Fruit fly (Drosophila melanogaster) whole organism, embryonic: ENCODE results near the gene CG5639.

Experiments
- Bteb2 ChIP-seq: fragments of 200-800 bp; sonication (Bioruptor generic); optimal IDR thresholded peaks from 2 replicates; lab custom pipeline; 2016; ENCODE audit warnings: missing biosample characterization, missing genetic modification characterization
- CG10147 ChIP-seq: fragments of 200-800 bp; sonication (Bioruptor generic); optimal IDR thresholded peaks from 2 replicates; lab custom pipeline; 2019; ENCODE audit warnings: missing biosample characterization, mild to moderate bottlenecking, missing genetic modification characterization, moderate library complexity
- CG10565 ChIP-seq: fragments of 200-800 bp; sonication (Bioruptor generic); optimal IDR thresholded peaks from 3 replicates; lab custom pipeline; 2016; ENCODE audit warnings: missing biosample characterization, mild to moderate bottlenecking, missing genetic modification characterization
- CG11085 ChIP-seq: fragments of 200-800 bp; sonication (Bioruptor generic); IDR thresholded peaks from 2 replicates; pipeline ENCODE4 v1.3.6; 2022; ENCODE audit warnings: missing biosample characterization, missing genetic modification characterization
- CG11695 ChIP-seq: fragments of 200-800 bp; sonication (Bioruptor generic); IDR thresholded peaks from 3 replicates; pipeline ENCODE4 v1.3.6; 2022; ENCODE audit warnings: missing biosample characterization, missing genetic modification characterization
- CG12299 ChIP-seq: fragments of 200-800 bp; sonication (Bioruptor generic); optimal IDR thresholded peaks from 2 replicates; lab custom pipeline; 2018; ENCODE audit warnings: missing biosample characterization, mild to moderate bottlenecking, missing genetic modification characterization
- CG13287 ChIP-seq: fragments of 200-800 bp; sonication (Bioruptor generic); IDR thresholded peaks from 2 replicates; pipeline ENCODE4 v1.3.6; 2022; ENCODE audit warnings: missing biosample characterization, missing genetic modification characterization; ENCODE audit not compliant: partially characterized antibody
- CG13624 ChIP-seq: fragments of 200-800 bp; sonication (Bioruptor generic); optimal IDR thresholded peaks from 2 replicates; lab custom pipeline; 2016; ENCODE audit warnings: missing biosample characterization, missing genetic modification characterization
- CG15479 ChIP-seq: fragments of 200-800 bp; sonication (Bioruptor generic); optimal IDR thresholded peaks from 3 replicates; lab custom pipeline; 2019; ENCODE audit warnings: missing biosample characterization, mild to moderate bottlenecking, missing genetic modification characterization, moderate library complexity
- CG1602 ChIP-seq: fragments of 200-800 bp; sonication (Bioruptor generic); optimal IDR thresholded peaks from 3 replicates; lab custom pipeline; 2016; ENCODE audit warnings: missing biosample characterization, missing genetic modification characterization
- CG17186 ChIP-seq: fragments of 200-800 bp; sonication (Bioruptor generic); optimal IDR thresholded peaks from 3 replicates; lab custom pipeline; 2017; ENCODE audit warnings: missing biosample characterization, missing genetic modification reagents, missing genetic modification characterization
- CG17802 ChIP-seq: fragments of 200-800 bp; sonication (Bioruptor generic); optimal IDR thresholded peaks from 2 replicates; lab custom pipeline; 2018; ENCODE audit warnings: missing biosample characterization, mild to moderate bottlenecking, missing genetic modification characterization, moderate library complexity
- CG18599 ChIP-seq: fragments of 200-800 bp; sonication (Bioruptor generic); optimal IDR thresholded peaks from 3 replicates; lab custom pipeline; 2017; ENCODE audit warnings: missing biosample characterization, missing genetic modification characterization, mild to moderate bottlenecking, moderate library complexity, missing genetic modification reagents
- CG2116 ChIP-seq: fragments of 200-800 bp; sonication (Bioruptor generic); optimal IDR thresholded peaks from 3 replicates; lab custom pipeline; 2018; ENCODE audit warnings: missing biosample characterization, mild to moderate bottlenecking, missing genetic modification characterization
- CG2678 ChIP-seq: fragments of 200-800 bp; sonication (Bioruptor generic); optimal IDR thresholded peaks from 3 replicates; lab custom pipeline; 2019; ENCODE audit warnings: missing biosample characterization, mild to moderate bottlenecking, missing genetic modification characterization, moderate library complexity
- CG42726 ChIP-seq: fragments of 200-800 bp; sonication (Bioruptor generic); IDR thresholded peaks from 2 replicates; pipeline ENCODE4 v1.3.6; 2022; ENCODE audit warnings: missing biosample characterization, missing genetic modification characterization; ENCODE audit not compliant: partially characterized antibody
- CG4617 ChIP-seq: fragments of 200-800 bp; sonication (Bioruptor generic); optimal IDR thresholded peaks from 3 replicates; lab custom pipeline; 2016; ENCODE audit warnings: missing biosample characterization, missing genetic modification characterization, borderline replicate concordance
- CG4854 ChIP-seq: fragments of 200-800 bp; sonication (Bioruptor generic); optimal IDR thresholded peaks from 2 replicates; lab custom pipeline; 2016; ENCODE audit warnings: missing biosample characterization, missing genetic modification characterization, inconsistent platforms
- CG6254 ChIP-seq: fragments of 200-800 bp; sonication (Bioruptor generic); optimal IDR thresholded peaks from 3 replicates; lab custom pipeline; 2017; ENCODE audit warnings: mild to moderate bottlenecking, missing biosample characterization, missing genetic modification reagents, missing genetic modification characterization
- CG6854 ChIP-seq: fragments of 200-800 bp; sonication (Bioruptor generic); optimal IDR thresholded peaks from 3 replicates; lab custom pipeline; 2017; ENCODE audit warnings: missing biosample characterization, mild to moderate bottlenecking, missing genetic modification characterization
- CHES-1-like ChIP-seq: fragments of 200-800 bp; sonication (Bioruptor generic); optimal IDR thresholded peaks from 2 replicates; lab custom pipeline; 2016; ENCODE audit warnings: missing biosample characterization, missing genetic modification characterization
- D19A ChIP-seq: fragments of 200-800 bp; optimal IDR thresholded peaks from 3 replicates; lab custom pipeline; 2019; ENCODE audit warnings: missing biosample characterization, mild to moderate bottlenecking, missing genetic modification characterization, moderate library complexity
- Deaf1 ChIP-seq: fragments of 200-800 bp; optimal IDR thresholded peaks from 3 replicates; lab custom pipeline; 2019; ENCODE audit warnings: missing biosample characterization, mild to moderate bottlenecking, missing genetic modification characterization, moderate library complexity
- Dll ChIP-seq: fragments of 200-800 bp; sonication (Bioruptor generic); IDR thresholded peaks from 4 replicates; pipeline ENCODE4 v1.3.6; 2022; ENCODE audit warnings: missing biosample characterization, missing genetic modification characterization; ENCODE audit not compliant: partially characterized antibody
- HLHmδ ChIP-seq: fragments of 200-800 bp; sonication (Bioruptor generic); optimal IDR thresholded peaks from 2 replicates; lab custom pipeline; 2018; ENCODE audit warnings: missing biosample characterization, mild to moderate bottlenecking, missing genetic modification characterization, moderate library complexity
- Hr39 ChIP-seq: fragments of >200 bp; optimal IDR thresholded peaks from 2 replicates; lab custom pipeline; 2017
- Hr51 ChIP-seq, 2 experiments: fragments of 200-800 bp; sonication (Bioruptor generic); optimal IDR thresholded peaks; 2 replicates in 1 of 2; 3 replicates in 1 of 2; lab custom pipeline; 2016 to 2018; ENCODE audit warnings: missing biosample characterization in 2 of 2, missing genetic modification characterization in 2 of 2, mild to moderate bottlenecking in 1 of 2, moderate library complexity in 1 of 2
- Lpt ChIP-seq: fragments of >200 bp; optimal IDR thresholded peaks from 2 replicates; lab custom pipeline; 2018; ENCODE audit warnings: missing biosample characterization, missing genetic modification characterization
- Med ChIP-seq: fragments of 200-800 bp; sonication (Bioruptor generic); peaks from one replicate; lab custom pipeline; 2016; ENCODE audit warnings: missing biosample characterization, missing genetic modification characterization, mild to moderate bottlenecking, inconsistent platforms, moderate library complexity
- Mes4 ChIP-seq: fragments of 200-800 bp; sonication (Bioruptor generic); optimal IDR thresholded peaks from 2 replicates; lab custom pipeline; 2016; ENCODE audit warnings: missing biosample characterization, missing genetic modification characterization
- ac ChIP-seq: fragments of 200-800 bp; sonication (Bioruptor generic); optimal IDR thresholded peaks from 3 replicates; lab custom pipeline; 2017; ENCODE audit warnings: missing biosample characterization, mild to moderate bottlenecking, missing genetic modification characterization
- ato ChIP-seq: fragments of 200-800 bp; sonication (Bioruptor generic); IDR thresholded peaks from 2 replicates; pipeline ENCODE4 v1.3.6; 2022; ENCODE audit warnings: missing biosample characterization, missing genetic modification characterization; ENCODE audit not compliant: partially characterized antibody
- cato ChIP-seq: fragments of 200-800 bp; sonication (Bioruptor generic); optimal IDR thresholded peaks from 2 replicates; lab custom pipeline; 2016; ENCODE audit warnings: missing biosample characterization, missing genetic modification characterization, borderline replicate concordance
- cg ChIP-seq: fragments of 200-800 bp; sonication (Bioruptor generic); optimal IDR thresholded peaks from 3 replicates; lab custom pipeline; 2019; ENCODE audit warnings: missing biosample characterization, mild to moderate bottlenecking, missing genetic modification characterization, moderate library complexity
- chif ChIP-seq, 2 experiments: fragments of 200-800 bp; sonication (Bioruptor generic); optimal IDR thresholded peaks; 3 replicates each; lab custom pipeline; 2016; ENCODE audit warnings: missing biosample characterization in 2 of 2, missing genetic modification characterization in 2 of 2
- chm ChIP-seq: fragments of 200-800 bp; sonication (Bioruptor generic); IDR thresholded peaks from 2 replicates; pipeline ENCODE4 v1.3.6; 2022; ENCODE audit warnings: missing biosample characterization, missing genetic modification characterization
- da ChIP-seq: fragments of 200-800 bp; sonication (Bioruptor generic); optimal IDR thresholded peaks from 2 replicates; lab custom pipeline; 2016; ENCODE audit warnings: missing biosample characterization, missing genetic modification characterization
- dan ChIP-seq: fragments of 200-800 bp; sonication (Bioruptor generic); IDR thresholded peaks from 2 replicates; pipeline ENCODE4 v1.3.6; 2022; ENCODE audit warnings: missing biosample characterization, missing genetic modification characterization
- dmrt11E ChIP-seq: fragments of 200-800 bp; sonication (Bioruptor generic); optimal IDR thresholded peaks from 3 replicates; lab custom pipeline; 2018; ENCODE audit warnings: missing biosample characterization, mild to moderate bottlenecking, missing genetic modification characterization, moderate library complexity
- dysf ChIP-seq: fragments of 200-800 bp; sonication (Bioruptor generic); IDR thresholded peaks from 3 replicates; pipeline ENCODE4 v1.3.6; 2022; ENCODE audit warnings: missing biosample characterization, missing genetic modification characterization
- fd96Cb ChIP-seq: fragments of 200-800 bp; sonication (Bioruptor generic); optimal IDR thresholded peaks from 2 replicates; lab custom pipeline; 2018; ENCODE audit warnings: missing biosample characterization, mild to moderate bottlenecking, missing genetic modification characterization, moderate library complexity
- jumu ChIP-seq: fragments of 200-800 bp; sonication (Bioruptor generic); optimal IDR thresholded peaks from 3 replicates; lab custom pipeline; 2016; ENCODE audit warnings: missing biosample characterization, missing genetic modification characterization
- ken ChIP-seq: fragments of 200-800 bp; sonication (Bioruptor generic); IDR thresholded peaks from 3 replicates; pipeline ENCODE4 v1.3.6; 2022; ENCODE audit warnings: missing biosample characterization, missing genetic modification characterization
- luna ChIP-seq: fragments of 200-800 bp; sonication (Bioruptor generic); optimal IDR thresholded peaks from 2 replicates; lab custom pipeline; 2016; ENCODE audit warnings: missing biosample characterization, missing genetic modification characterization
- maf-S ChIP-seq: fragments of 200-800 bp; sonication (Bioruptor generic); optimal IDR thresholded peaks from 2 replicates; lab custom pipeline; 2016; ENCODE audit warnings: missing biosample characterization, missing genetic modification characterization
- mld ChIP-seq: fragments of 200-800 bp; sonication (Bioruptor generic); IDR thresholded peaks from 3 replicates; pipeline ENCODE4 v1.3.6; 2022; ENCODE audit warnings: missing biosample characterization, missing genetic modification characterization; ENCODE audit not compliant: partially characterized antibody
- nerfin-2 ChIP-seq: fragments of 200-800 bp; sonication (Bioruptor generic); IDR thresholded peaks from 2 replicates; pipeline ENCODE4 v1.3.6; 2022; ENCODE audit warnings: missing biosample characterization, missing genetic modification characterization; ENCODE audit not compliant: partially characterized antibody
- pnt ChIP-seq: fragments of 200-800 bp; sonication (Bioruptor generic); optimal IDR thresholded peaks from 3 replicates; lab custom pipeline; 2016; ENCODE audit warnings: missing biosample characterization, missing genetic modification characterization
- tll ChIP-seq, 2 experiments: fragments of 200-800 bp in 1 of 2; fragments of >200 bp in 1 of 2; sonication (Bioruptor generic) in 1 of 2; optimal IDR thresholded peaks; 2 replicates each; lab custom pipeline; 2017 to 2019; ENCODE audit warnings: missing biosample characterization in 2 of 2, missing genetic modification characterization in 2 of 2, mild to moderate bottlenecking in 1 of 2, moderate library complexity in 1 of 2
- vvl ChIP-seq: fragments of 200-800 bp; sonication (Bioruptor generic); IDR thresholded peaks from 2 replicates; pipeline ENCODE4 v1.3.6; 2022; ENCODE audit warnings: missing biosample characterization, missing genetic modification characterization

The CG5639 gene

DNA sequence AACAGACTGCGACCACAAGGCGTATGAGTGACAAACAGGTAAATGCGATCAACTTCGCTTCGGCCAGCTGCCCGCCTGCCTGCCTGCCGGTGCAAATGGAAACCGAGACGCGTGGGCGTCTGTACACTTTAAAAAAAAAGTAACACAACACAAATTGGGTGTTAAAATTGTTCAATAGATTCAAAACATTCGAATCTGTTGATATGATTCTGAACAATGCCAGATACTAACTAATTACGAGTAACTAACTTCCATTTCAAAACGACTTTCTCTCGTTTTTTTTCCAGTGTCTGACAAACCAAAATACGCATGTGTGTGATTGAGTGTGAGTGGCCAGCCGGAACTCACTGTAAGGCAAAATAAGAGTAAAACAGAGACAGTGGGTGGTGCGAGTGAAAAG is 26.2 kb downstream of the CG5639 start (continued):
- TF ChIP-seq CG10147 (GFP tag; lab: Kevin White, UChicago), result peak; percentile 90
- TF ChIP-seq CG11695 (GFP tag; lab: Robert Waterston, UW), result peak; percentile 86
- TF ChIP-seq HLHmδ (GFP tag; lab: Kevin White, UChicago), result no peak
- peak in 1 of 2 experiments; percentile 62 for TF ChIP-seq Hr51 (GFP tag; optimal IDR thresholded peaks at IDR 0.05; lab: Kevin White, UChicago)
- peak; percentile 99 for TF ChIP-seq Med (GFP tag; lab: Kevin White, UChicago)
- no peak for TF ChIP-seq Lpt (GFP tag; lab: Kevin White, UChicago)
- TF ChIP-seq nerfin-2, result no peak
- peak; percentile 95 for TF ChIP-seq CG18599 (GFP tag; lab: Kevin White, UChicago)
- TF ChIP-seq CG6854 (GFP tag; lab: Kevin White, UChicago), result peak; percentile 86
- TF ChIP-seq dan (GFP tag; lab: Robert Waterston, UW), result no peak
- peak; percentile 73 for TF ChIP-seq pnt (GFP tag; lab: Kevin White, UChicago)
- no peak for TF ChIP-seq Dll (GFP tag; lab: Robert Waterston, UW)
- peak; percentile 95 for TF ChIP-seq vvl (GFP tag; lab: Robert Waterston, UW)
- no peak for TF ChIP-seq tll (GFP tag; optimal IDR thresholded peaks at IDR 0.05; lab: Kevin White, UChicago)
- peak; percentile 70 to 76 for TF ChIP-seq chif (GFP tag; optimal IDR thresholded peaks at IDR 0.05; lab: Kevin White, UChicago)
- TF ChIP-seq CG15479 (GFP tag; lab: Kevin White, UChicago), result no peak
- no peak for TF ChIP-seq cato (GFP tag; lab: Kevin White, UChicago)
- no peak for TF ChIP-seq mld (GFP tag; lab: Robert Waterston, UW)
- TF ChIP-seq CG10565 (GFP tag; lab: Kevin White, UChicago), result peak; percentile 34
- peak; percentile 68 for TF ChIP-seq Bteb2 (GFP tag; lab: Kevin White, UChicago)
- TF ChIP-seq CG11085, result peak; percentile 75
- TF ChIP-seq CG17186, result peak; percentile 42
- TF ChIP-seq ken (GFP tag; lab: Robert Waterston, UW), result peak; percentile 74
- peak; percentile 78 for TF ChIP-seq CG4854 (GFP tag; lab: Kevin White, UChicago)
- peak; percentile 86 for TF ChIP-seq luna
- TF ChIP-seq CG12299 (tag; lab: Kevin White, UChicago), result peak; percentile 14
- TF ChIP-seq fd96Cb (tag; lab: Kevin White, UChicago), result peak; percentile 82
- peak; percentile 46 for TF ChIP-seq CG1602
- no peak for TF ChIP-seq CG13287
- TF ChIP-seq CG42726 (GFP tag; lab: Robert Waterston, UW), result no peak
- TF ChIP-seq CG4617 (GFP tag; lab: Kevin White, UChicago), result peak; percentile 45
- peak; percentile 58 for TF ChIP-seq Mes4
- TF ChIP-seq Hr39 (lab: Kevin White, UChicago), result no peak
- no peak for TF ChIP-seq ac
- TF ChIP-seq dmrt11E, result no peak
- peak; percentile 1 for TF ChIP-seq cg (GFP tag; lab: Kevin White, UChicago)
- peak; percentile 93 for TF ChIP-seq CG2678
- peak; percentile 25 for TF ChIP-seq CG2116 (GFP tag; lab: Kevin White, UChicago)
- peak; percentile 44 for TF ChIP-seq CG17802 (tag; lab: Kevin White, UChicago)
- peak; percentile 87 for TF ChIP-seq jumu (GFP tag; lab: Kevin White, UChicago)
- TF ChIP-seq dysf, result peak; percentile 96
- peak; percentile 63 for TF ChIP-seq da
- no peak for TF ChIP-seq Deaf1 (tag; lab: Kevin White, UChicago)
- TF ChIP-seq CHES-1-like (GFP tag; lab: Kevin White, UChicago), result peak; percentile 71
- TF ChIP-seq chm (GFP tag; lab: Robert Waterston, UW), result peak; percentile 70; the same call in 1 of the 2 replicates
- TF ChIP-seq CG6254 (GFP tag; lab: Kevin White, UChicago), result peak; percentile 69
- no peak for TF ChIP-seq ato
- peak; percentile 66 for TF ChIP-seq maf-S
- peak; percentile 95 for TF ChIP-seq CG13624 (GFP tag; lab: Kevin White, UChicago)
- no peak for TF ChIP-seq D19A (tag; lab: Kevin White, UChicago)
